Worm (Caenorhabditis elegans) whole organism, L4/young adult: ENCODE results near the gene Y43F8C.16.
"Not testable (repeated sequence)": the region's sequence is repeated elsewhere in the genome, so short reads cannot be mapped to it uniquely, and the experiment has no call there.

Experiments
- W03F9.2 ChIP-seq: fragments of 150-350 bp; optimal IDR thresholded peaks from 2 replicates; lab custom pipeline; 2014; ENCODE audit warnings: missing biosample characterization, missing genetic modification characterization
- dao-5 ChIP-seq: sonication (generic microtip); optimal IDR thresholded peaks from 2 replicates; lab custom pipeline; 2016; ENCODE audit warnings: missing genotype, missing genetic modification characterization, moderate library complexity, missing compliant biosample characterization
- him-1 ChIP-seq: sonication (generic microtip); optimal IDR thresholded peaks from 2 replicates; lab custom pipeline; 2016; ENCODE audit warnings: missing genotype, missing genetic modification reagents, missing genetic modification characterization, missing compliant biosample characterization

Gene Y43F8C.16

ce11 chrV:19710514-19710913, 4.8 kb downstream of the Y43F8C.16 start, which contains the start of gene Y43F8C.15:
Y43F8C.15 (minus strand) TSS chrV:19710614.
- not testable (repeated sequence) for TF ChIP-seq dao-5 (tag; lab: Kevin White, UChicago); him-1; W03F9.2

ce11 chrV:19708849-19709248, 6.5 kb downstream of the Y43F8C.16 start, which contains the start of gene srv-3:
srv-3 (minus strand) TSS chrV:19708949.
- TF ChIP-seq W03F9.2 (no peak), him-1 (no peak), dao-5 (tag; lab: Kevin White, UChicago) (no peak)

ce11 chrV:19697348-19698172, 17.8 kb downstream of the Y43F8C.16 start, which contains the start of the genes Y43F8C.13 and ani-3:
Y43F8C.13 (minus strand) TSS chrV:19697398.
ani-3 (plus strand) TSS chrV:19697732.
- TF ChIP-seq dao-5 (tag; lab: Kevin White, UChicago) = no peak
- TF ChIP-seq him-1 = no peak
- TF ChIP-seq W03F9.2 = no peak

ce11 chrV:19691954-19692353, 23.4 kb downstream of the Y43F8C.16 start:
- TF ChIP-seq him-1 (no peak), dao-5 (tag; lab: Kevin White, UChicago) (no peak), W03F9.2 (no peak)

- no peak for TF ChIP-seq dao-5 (tag; lab: Kevin White, UChicago)
- TF ChIP-seq W03F9.2 = no peak
- no peak for TF ChIP-seq him-1
Observed at ce11 chrV:19691271-19691886, 23.9 kb downstream of the Y43F8C.16 start.

- no peak for TF ChIP-seq W03F9.2
Observed at ce11 chrV:19674543-19674942, 40.8 kb downstream of the Y43F8C.16 start, which contains the start of gene mrp-7. mrp-7 (plus strand) TSS chrV:19674843.

ce11 chrV:19673298-19673903, 41.9 kb downstream of the Y43F8C.16 start:
- TF ChIP-seq W03F9.2 (no peak), him-1 (no peak)

ce11 chrV:19672357-19672756, 43.0 kb downstream of the Y43F8C.16 start:
- TF ChIP-seq W03F9.2 (no peak), dao-5 (tag; lab: Kevin White, UChicago) (no peak), him-1 (no peak)

ce11 chrV:19671816-19672215, 43.5 kb downstream of the Y43F8C.16 start:
- TF ChIP-seq W03F9.2 = no peak
- no peak for TF ChIP-seq dao-5 (tag; lab: Kevin White, UChicago)
- TF ChIP-seq him-1 = no peak

ce11 chrV:19670866-19671265, 44.5 kb downstream of the Y43F8C.16 start:
- no peak for TF ChIP-seq W03F9.2

ce11 chrV:19669959-19670358, 45.4 kb downstream of the Y43F8C.16 start, which contains the start of gene Y43F8C.11:
Y43F8C.11 (plus strand) TSS chrV:19670259.
- no peak for TF ChIP-seq W03F9.2
- TF ChIP-seq dao-5 (tag; lab: Kevin White, UChicago) = no peak
- TF ChIP-seq him-1 = no peak

ce11 chrV:19668213-19668612, 47.1 kb downstream of the Y43F8C.16 start:
- TF ChIP-seq W03F9.2 = no peak
- no peak for TF ChIP-seq dao-5 (tag; lab: Kevin White, UChicago)
- no peak for TF ChIP-seq him-1

- no peak for TF ChIP-seq him-1
- no peak for TF ChIP-seq W03F9.2
- TF ChIP-seq dao-5 (tag; lab: Kevin White, UChicago) = no peak
Observed at ce11 chrV:19667716-19668115, 47.6 kb downstream of the Y43F8C.16 start.

ce11 chrV:19666308-19666707, 49.0 kb downstream of the Y43F8C.16 start:
- TF ChIP-seq him-1 = no peak
- no peak for TF ChIP-seq dao-5 (tag; lab: Kevin White, UChicago)
- no peak for TF ChIP-seq W03F9.2

- TF ChIP-seq him-1 (no peak), dao-5 (tag; lab: Kevin White, UChicago) (no peak), W03F9.2 (no peak)
Observed at ce11 chrV:19664574-19664973, 50.7 kb downstream of the Y43F8C.16 start.
